Fruit fly (Drosophila melanogaster) whole organism, embryonic: ENCODE data around the gene RhoBTB.

Experiments
- Abd-B ChIP-seq: fragments of 200-800 bp; sonication (Bioruptor generic); optimal IDR thresholded peaks from 2 replicates; lab custom pipeline; 2018; ENCODE audit warnings: missing biosample characterization, mild to moderate bottlenecking, missing genetic modification characterization, moderate library complexity
- B-H2 ChIP-seq: fragments of 200-800 bp; sonication (Bioruptor generic); optimal IDR thresholded peaks from 2 replicates; lab custom pipeline; 2018; ENCODE audit warnings: missing biosample characterization, mild to moderate bottlenecking, missing genetic modification characterization
- CG10274 ChIP-seq: fragments of 200-800 bp; sonication (Bioruptor generic); optimal IDR thresholded peaks from 3 replicates; lab custom pipeline; 2017; ENCODE audit warnings: missing biosample characterization, mild to moderate bottlenecking, missing genetic modification characterization
- CG12104 ChIP-seq: fragments of 200-800 bp; sonication (Bioruptor generic); optimal IDR thresholded peaks from 3 replicates; lab custom pipeline; 2016; ENCODE audit warnings: missing biosample characterization, missing genetic modification characterization
- CG12391 ChIP-seq: fragments of 200-800 bp; sonication (Bioruptor generic); optimal IDR thresholded peaks from 3 replicates; lab custom pipeline; 2018; ENCODE audit warnings: missing biosample characterization, mild to moderate bottlenecking, missing genetic modification characterization, moderate library complexity
- CG12942 ChIP-seq: fragments of 200-800 bp; sonication (Bioruptor generic); optimal IDR thresholded peaks from 3 replicates; lab custom pipeline; 2016; ENCODE audit warnings: missing biosample characterization, missing genetic modification characterization
- CG13296 ChIP-seq: fragments of 200-800 bp; sonication (Bioruptor generic); optimal IDR thresholded peaks from 3 replicates; lab custom pipeline; 2018; ENCODE audit warnings: missing biosample characterization, mild to moderate bottlenecking, missing genetic modification characterization
- CG15269 ChIP-seq: fragments of 200-800 bp; sonication (Bioruptor generic); optimal IDR thresholded peaks from 2 replicates; lab custom pipeline; 2018; ENCODE audit warnings: missing biosample characterization, mild to moderate bottlenecking, missing genetic modification characterization, moderate library complexity
- CG15696 ChIP-seq: fragments of 200-800 bp; sonication (Bioruptor generic); optimal IDR thresholded peaks from 2 replicates; lab custom pipeline; 2019; ENCODE audit warnings: missing biosample characterization, mild to moderate bottlenecking, missing genetic modification characterization, moderate library complexity
- CG17328 ChIP-seq: fragments of 200-800 bp; sonication (Bioruptor generic); IDR thresholded peaks from 2 replicates; pipeline ENCODE4 v1.3.6; 2022; ENCODE audit warnings: missing biosample characterization, missing genetic modification characterization
- CG17359 ChIP-seq: fragments of 200-800 bp; sonication (Bioruptor generic); optimal IDR thresholded peaks from 3 replicates; lab custom pipeline; 2018; ENCODE audit warnings: missing biosample characterization, mild to moderate bottlenecking, missing genetic modification characterization, moderate library complexity
- CG17385 ChIP-seq: fragments of 200-800 bp; sonication (Bioruptor generic); optimal IDR thresholded peaks from 3 replicates; lab custom pipeline; 2018; ENCODE audit warnings: missing biosample characterization, mild to moderate bottlenecking, missing genetic modification characterization
- CG17568 ChIP-seq: fragments of 200-800 bp; sonication (Bioruptor generic); optimal IDR thresholded peaks from 2 replicates; lab custom pipeline; 2018; ENCODE audit warnings: missing biosample characterization, mild to moderate bottlenecking, missing genetic modification characterization, moderate library complexity
- CG17802 ChIP-seq: fragments of 200-800 bp; sonication (Bioruptor generic); optimal IDR thresholded peaks from 2 replicates; lab custom pipeline; 2018; ENCODE audit warnings: missing biosample characterization, mild to moderate bottlenecking, missing genetic modification characterization, moderate library complexity
- CG18599 ChIP-seq: fragments of 200-800 bp; sonication (Bioruptor generic); optimal IDR thresholded peaks from 3 replicates; lab custom pipeline; 2017; ENCODE audit warnings: missing biosample characterization, missing genetic modification characterization, mild to moderate bottlenecking, moderate library complexity, missing genetic modification reagents
- CG34376 ChIP-seq: fragments of 200-800 bp; sonication (Bioruptor generic); optimal IDR thresholded peaks from 2 replicates; lab custom pipeline; 2018; ENCODE audit warnings: missing biosample characterization, mild to moderate bottlenecking, missing genetic modification characterization
- CG4707 ChIP-seq: fragments of 200-800 bp; sonication (Bioruptor generic); optimal IDR thresholded peaks from 2 replicates; lab custom pipeline; 2018; ENCODE audit warnings: missing biosample characterization, mild to moderate bottlenecking, missing genetic modification characterization, moderate library complexity
- CG8281 ChIP-seq: fragments of 200-800 bp; sonication (Bioruptor generic); optimal IDR thresholded peaks from 2 replicates; lab custom pipeline; 2018; ENCODE audit warnings: missing biosample characterization, mild to moderate bottlenecking, missing genetic modification characterization, moderate library complexity
- CG8290 ChIP-seq, 3 experiments: fragments of 200-800 bp; sonication (Bioruptor generic); optimal IDR thresholded peaks; 2 replicates each; lab custom pipeline; 2016 to 2019; ENCODE audit warnings: missing biosample characterization in 3 of 3, missing genetic modification characterization in 3 of 3, mild to moderate bottlenecking in 2 of 3, moderate library complexity in 1 of 3
- CG9437 ChIP-seq: fragments of 200-800 bp; sonication (Bioruptor generic); optimal IDR thresholded peaks from 2 replicates; lab custom pipeline; 2018; ENCODE audit warnings: missing biosample characterization, mild to moderate bottlenecking, missing genetic modification characterization
- CG9817 ChIP-seq: fragments of 200-800 bp; sonication (Bioruptor generic); optimal IDR thresholded peaks from 2 replicates; lab custom pipeline; 2018; ENCODE audit warnings: missing biosample characterization, mild to moderate bottlenecking, missing genetic modification characterization, moderate library complexity
- Chrac-16 ChIP-seq: fragments of 200-800 bp; sonication (Bioruptor generic); optimal IDR thresholded peaks from 3 replicates; lab custom pipeline; 2016; ENCODE audit warnings: missing biosample characterization, missing genetic modification characterization
- CrebB ChIP-seq: fragments of 200-800 bp; sonication (Bioruptor generic); optimal IDR thresholded peaks from 3 replicates; lab custom pipeline; 2018; ENCODE audit warnings: missing biosample characterization, mild to moderate bottlenecking, missing genetic modification characterization
- Dek ChIP-seq: fragments of 200-800 bp; sonication (Bioruptor generic); optimal IDR thresholded peaks from 3 replicates; lab custom pipeline; 2019; ENCODE audit warnings: missing biosample characterization, mild to moderate bottlenecking, missing genetic modification characterization, moderate library complexity
- Eip74EF ChIP-seq, 2 experiments: fragments of 200-800 bp in 1 of 2; fragments of >200 bp in 1 of 2; sonication (Bioruptor generic) in 1 of 2; optimal IDR thresholded peaks; 2 replicates each; lab custom pipeline; 2017 to 2019; ENCODE audit warnings: missing biosample characterization in 2 of 2, missing genetic modification characterization in 2 of 2, mild to moderate bottlenecking in 1 of 2, moderate library complexity in 1 of 2
- Ets97D ChIP-seq: fragments of 200-800 bp; sonication (Bioruptor generic); optimal IDR thresholded peaks from 3 replicates; lab custom pipeline; 2016; ENCODE audit warnings: missing biosample characterization, missing genetic modification characterization
- Fer2 ChIP-seq: fragments of 200-800 bp; sonication (Bioruptor generic); optimal IDR thresholded peaks from 2 replicates; lab custom pipeline; 2018; ENCODE audit warnings: missing biosample characterization, mild to moderate bottlenecking, missing genetic modification characterization, moderate library complexity
- Gug ChIP-seq: fragments of 200-800 bp; sonication (Bioruptor generic); IDR thresholded peaks from 4 replicates; pipeline ENCODE4 v1.3.6; 2022; ENCODE audit warnings: missing biosample characterization, missing genetic modification characterization
- Hr39 ChIP-seq: fragments of >200 bp; optimal IDR thresholded peaks from 2 replicates; lab custom pipeline; 2017
- MBD-R2 ChIP-seq: fragments of 200-800 bp; sonication (Bioruptor generic); IDR thresholded peaks from 2 replicates; pipeline ENCODE4 v1.3.6; 2022; ENCODE audit warnings: missing biosample characterization, missing genetic modification characterization
- NfI ChIP-seq: fragments of 200-800 bp; sonication (Bioruptor generic); optimal IDR thresholded peaks from 3 replicates; lab custom pipeline; 2018; ENCODE audit warnings: missing biosample characterization, mild to moderate bottlenecking, missing genetic modification characterization, moderate library complexity
- Sox100B ChIP-seq: fragments of 200-800 bp; sonication (Bioruptor generic); optimal IDR thresholded peaks from 3 replicates; lab custom pipeline; 2018; ENCODE audit warnings: missing biosample characterization, mild to moderate bottlenecking, missing genetic modification characterization
- Trl ChIP-seq, 3 experiments: fragments of >200 bp in 2 of 3; fragments of 200-800 bp in 1 of 3; sonication (Bioruptor generic) in 1 of 3; optimal IDR thresholded peaks; 2 replicates in 1 of 3; 3 replicates in 2 of 3; lab custom pipeline; 2016 to 2017; ENCODE audit warnings: missing biosample characterization in 1 of 3, missing genetic modification characterization in 1 of 3
- Usf ChIP-seq: fragments of 200-800 bp; sonication (Bioruptor generic); optimal IDR thresholded peaks from 2 replicates; lab custom pipeline; 2017; ENCODE audit warnings: missing genotype, missing biosample characterization, missing genetic modification characterization
- ap ChIP-seq: fragments of 200-800 bp; sonication (Bioruptor generic); IDR thresholded peaks from 2 replicates; pipeline ENCODE4 v1.3.6; 2022; ENCODE audit warnings: missing biosample characterization, missing genetic modification characterization
- ash1 ChIP-seq: fragments of 200-800 bp; sonication (Bioruptor generic); optimal IDR thresholded peaks from 2 replicates; lab custom pipeline; 2018; ENCODE audit warnings: missing biosample characterization, mild to moderate bottlenecking, missing genetic modification characterization
- btn ChIP-seq: fragments of 200-800 bp; sonication (Bioruptor generic); optimal IDR thresholded peaks from 2 replicates; lab custom pipeline; 2016; ENCODE audit warnings: missing biosample characterization, missing genetic modification characterization
- cg ChIP-seq: fragments of 200-800 bp; sonication (Bioruptor generic); optimal IDR thresholded peaks from 3 replicates; lab custom pipeline; 2019; ENCODE audit warnings: missing biosample characterization, mild to moderate bottlenecking, missing genetic modification characterization, moderate library complexity
- ci ChIP-seq: fragments of 200-800 bp; sonication (Bioruptor generic); IDR thresholded peaks from 3 replicates; pipeline ENCODE4 v1.3.6; 2022; ENCODE audit warnings: missing biosample characterization, missing genetic modification characterization
- gce ChIP-seq: fragments of 200-800 bp; sonication (Bioruptor generic); IDR thresholded peaks from 3 replicates; pipeline ENCODE4 v1.3.6; 2022; ENCODE audit warnings: missing biosample characterization, missing genetic modification characterization
- gcm ChIP-seq: fragments of 200-800 bp; sonication (Bioruptor generic); optimal IDR thresholded peaks from 2 replicates; lab custom pipeline; 2019; ENCODE audit warnings: missing biosample characterization, mild to moderate bottlenecking, missing genetic modification characterization, moderate library complexity
- hkb ChIP-seq, 2 experiments: fragments of 200-800 bp in 1 of 2; fragments of >200 bp in 1 of 2; sonication (Bioruptor generic) in 1 of 2; IDR thresholded peaks in 1 of 2; optimal IDR thresholded peaks in 1 of 2; 2 replicates each; pipeline versions ENCODE4 v1.3.6 to Lab custom; 2017 to 2022; ENCODE audit warnings: missing biosample characterization in 1 of 2, missing genetic modification characterization in 1 of 2
- ind ChIP-seq: fragments of 200-800 bp; sonication (Bioruptor generic); optimal IDR thresholded peaks from 3 replicates; lab custom pipeline; 2016; ENCODE audit warnings: missing biosample characterization, missing genetic modification characterization
- jing ChIP-seq: fragments of 200-800 bp; sonication (Bioruptor generic); optimal IDR thresholded peaks from 2 replicates; lab custom pipeline; 2018; ENCODE audit warnings: missing biosample characterization, mild to moderate bottlenecking, missing genetic modification characterization
- onecut ChIP-seq: fragments of 200-800 bp; sonication (Bioruptor generic); IDR thresholded peaks from 2 replicates; pipeline ENCODE4 v1.3.6; 2022; ENCODE audit warnings: missing biosample characterization, missing genetic modification characterization
- pho ChIP-seq: fragments of 200-800 bp; sonication (Bioruptor generic); optimal IDR thresholded peaks from 2 replicates; lab custom pipeline; 2016; ENCODE audit warnings: missing biosample characterization, missing genetic modification characterization
- sd ChIP-seq: fragments of 200-800 bp; sonication (Bioruptor generic); optimal IDR thresholded peaks from 3 replicates; lab custom pipeline; 2018; ENCODE audit warnings: missing biosample characterization, mild to moderate bottlenecking, missing genetic modification characterization, moderate library complexity
- unpg ChIP-seq: fragments of 200-800 bp; sonication (Bioruptor generic); optimal IDR thresholded peaks from 3 replicates; lab custom pipeline; 2018; ENCODE audit warnings: missing biosample characterization, mild to moderate bottlenecking, missing genetic modification characterization, moderate library complexity
- vvl ChIP-seq: fragments of 200-800 bp; sonication (Bioruptor generic); IDR thresholded peaks from 2 replicates; pipeline ENCODE4 v1.3.6; 2022; ENCODE audit warnings: missing biosample characterization, missing genetic modification characterization

RhoBTB gene

DNA sequence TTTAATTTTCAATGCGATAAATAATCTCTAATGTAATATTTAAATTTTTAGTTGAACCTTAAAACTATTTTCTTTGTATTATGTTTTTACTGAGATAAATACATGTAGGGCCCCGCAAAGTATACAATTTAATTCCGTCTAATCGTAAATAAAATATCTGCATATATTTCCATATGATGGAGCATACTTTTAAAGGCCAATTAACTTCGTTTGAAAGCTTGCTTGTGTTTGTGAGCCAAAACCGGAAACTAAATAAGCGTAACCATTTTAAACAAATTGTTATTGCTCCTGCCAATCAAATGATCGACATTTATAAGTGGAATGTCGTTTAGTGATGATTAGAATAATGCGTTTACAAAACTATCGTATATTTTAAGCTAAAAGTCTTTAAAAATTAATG, 34.7 kb downstream of the RhoBTB start (continued):
- TF ChIP-seq Abd-B (no peak), Chrac-16 (GFP tag; lab: Kevin White, UChicago) (no peak), CG9437 (GFP tag; lab: Kevin White, UChicago) (no peak), ind (GFP tag; lab: Kevin White, UChicago) (no peak), vvl (GFP tag; lab: Robert Waterston, UW) (peak; percentile 61), cg (GFP tag; lab: Kevin White, UChicago) (peak; percentile 60), Ets97D (GFP tag; lab: Kevin White, UChicago) (peak; percentile 90), CG15269 (tag; lab: Kevin White, UChicago) (no peak), MBD-R2 (GFP tag; lab: Robert Waterston, UW) (no peak), CG17328 (GFP tag; lab: Robert Waterston, UW) (no peak), CG4707 (no peak), CG13296 (GFP tag; lab: Kevin White, UChicago) (peak; percentile 13), jing (GFP tag; lab: Kevin White, UChicago) (no peak), CG8281 (no peak), hkb (optimal IDR thresholded peaks at IDR 0.05; lab: Kevin White, UChicago) (no peak), hkb (GFP tag; IDR thresholded peaks at IDR 0.05; lab: Robert Waterston, UW) (0 out of 2 replicates have a peak, but pooled peaks have one; percentile 20), NfI (peak; percentile 10), CG34376 (GFP tag; lab: Kevin White, UChicago) (no peak), Fer2 (no peak), Eip74EF (GFP tag; optimal IDR thresholded peaks at IDR 0.05; lab: Kevin White, UChicago) (peak in 1 of 2 experiments; percentile 52), CG9817 (tag; lab: Kevin White, UChicago) (no peak), B-H2 (GFP tag; lab: Kevin White, UChicago) (peak; percentile 24), sd (tag; lab: Kevin White, UChicago) (peak; percentile 26), ash1 (GFP tag; lab: Kevin White, UChicago) (no peak), Usf (GFP tag; lab: Kevin White, UChicago) (no peak), ap (GFP tag; lab: Robert Waterston, UW) (no peak), unpg (GFP tag; lab: Kevin White, UChicago) (peak; percentile 42), CG10274 (no peak), Hr39 (lab: Kevin White, UChicago) (no peak), pho (GFP tag; lab: Kevin White, UChicago) (no peak), gce (GFP tag; lab: Robert Waterston, UW) (no peak), CrebB (tag; lab: Kevin White, UChicago) (no peak), btn (GFP tag; lab: Kevin White, UChicago) (no peak), CG17568 (GFP tag; lab: Kevin White, UChicago) (peak; percentile 23), onecut (GFP tag; lab: Robert Waterston, UW) (no peak), Dek (tag; lab: Kevin White, UChicago) (no peak), CG12942 (GFP tag; lab: Kevin White, UChicago) (no peak), CG17802 (no peak), CG17385 (GFP tag; lab: Kevin White, UChicago) (peak; percentile 22), CG8290 (GFP tag; optimal IDR thresholded peaks at IDR 0.05; lab: Kevin White, UChicago) (no peak), CG8290 (tag; optimal IDR thresholded peaks at IDR 0.05; lab: Kevin White, UChicago) (peak in 1 of 2 experiments; percentile 17), CG18599 (GFP tag; lab: Kevin White, UChicago) (no peak), Trl (optimal IDR thresholded peaks at IDR 0.05; lab: Kevin White, UChicago) (no peak), Trl (GFP tag; optimal IDR thresholded peaks at IDR 0.05; lab: Kevin White, UChicago) (no peak), Sox100B (GFP tag; lab: Kevin White, UChicago) (peak; percentile 27), gcm (no peak), CG12104 (no peak), Gug (GFP tag; lab: Robert Waterston, UW) (no peak), CG12391 (peak; percentile 4), ci (peak; percentile 7; the same call in 1 of the 3 replicates), CG17359 (tag; lab: Kevin White, UChicago) (peak; percentile 16), CG15696 (tag; lab: Kevin White, UChicago) (no peak)
